Fruit fly (Drosophila melanogaster) S2 (cell line): ENCODE data around the gene P5CDh2.

Source experiments
- CG8478 ChIP-seq: fragments of >200 bp; optimal IDR thresholded peaks from 2 replicates; lab custom pipeline; 2018
- CTCF ChIP-seq, 2 experiments: fragments of >200 bp; optimal IDR thresholded peaks; 2 replicates each; lab custom pipeline; 2018

- TF ChIP-seq CG8478 (lab: Kevin White, UChicago) = no peak
- TF ChIP-seq CTCF (optimal IDR thresholded peaks at IDR 0.05; lab: Kevin White, UChicago) = no peak
These were observed 32.6 kb upstream of the P5CDh2 start, which contains the start of gene Gr93c for dm6 chr3R:21845165-21845564.
